Worm (Caenorhabditis elegans) whole organism, mixed stage, embryonic: ENCODE results near the gene R08F11.4.

Experiments
- blmp-1 ChIP-seq: fragments of 150-350 bp; optimal IDR thresholded peaks from 2 replicates; lab custom pipeline; 2014; ENCODE audit warnings: missing biosample characterization, missing genetic modification characterization
- cnd-1 ChIP-seq: fragments of 200-800 bp; sonication (Bioruptor generic); optimal IDR thresholded peaks from 2 replicates; lab custom pipeline; 2018; ENCODE audit warnings: mild to moderate bottlenecking, missing genetic modification characterization, missing compliant biosample characterization
- elt-3 ChIP-seq: fragments of 150-350 bp; optimal IDR thresholded peaks from 2 replicates; lab custom pipeline; 2014; ENCODE audit warnings: missing biosample characterization, missing genetic modification characterization
- lin-32 ChIP-seq: fragments of 200-800 bp; sonication (Bioruptor generic); optimal IDR thresholded peaks from 2 replicates; lab custom pipeline; 2018; ENCODE audit warnings: mild to moderate bottlenecking, missing genetic modification characterization, missing compliant biosample characterization
- mls-2 ChIP-seq: sonication (generic microtip); optimal IDR thresholded peaks from 2 replicates; lab custom pipeline; 2016; ENCODE audit warnings: mild to moderate bottlenecking, missing genetic modification characterization, moderate library complexity, missing compliant biosample characterization
- nhr-12 ChIP-seq: fragments of 150-350 bp; optimal IDR thresholded peaks from 2 replicates; lab custom pipeline; 2014; ENCODE audit warnings: missing biosample characterization, missing genetic modification characterization
- nhr-237 ChIP-seq: fragments of 150-350 bp; optimal IDR thresholded peaks from 2 replicates; lab custom pipeline; 2014; ENCODE audit warnings: missing biosample characterization, missing genetic modification characterization
- nhr-28 ChIP-seq: fragments of 150-350 bp; optimal IDR thresholded peaks from 2 replicates; lab custom pipeline; 2014; ENCODE audit warnings: missing biosample characterization, missing genetic modification characterization
- pha-4 ChIP-seq: fragments of 150-350 bp; optimal IDR thresholded peaks from 2 replicates; lab custom pipeline; 2018; ENCODE audit warnings: missing biosample characterization, missing genetic modification reagents, missing genetic modification characterization
- sem-2 ChIP-seq: fragments of 200-800 bp; sonication (Bioruptor generic); optimal IDR thresholded peaks from 2 replicates; lab custom pipeline; 2018; ENCODE audit warnings: mild to moderate bottlenecking, missing genetic modification characterization, missing compliant biosample characterization
- snpc-4 ChIP-seq: fragments of 150-350 bp; optimal IDR thresholded peaks from 2 replicates; lab custom pipeline; 2014; ENCODE audit warnings: missing biosample characterization, missing genetic modification characterization
- sptf-1 ChIP-seq: sonication (generic microtip); optimal IDR thresholded peaks from 2 replicates; lab custom pipeline; 2017; ENCODE audit warnings: mild to moderate bottlenecking, missing genetic modification characterization, moderate library complexity, missing compliant biosample characterization
- unc-62 ChIP-seq: fragments of 150-350 bp; optimal IDR thresholded peaks from 2 replicates; lab custom pipeline; 2014; ENCODE audit warnings: missing biosample characterization, missing genetic modification reagents, missing genetic modification characterization
- ztf-11 ChIP-seq: fragments of 150-350 bp; optimal IDR thresholded peaks from 2 replicates; lab custom pipeline; 2014; ENCODE audit warnings: missing biosample characterization, missing genetic modification characterization

DNA sequence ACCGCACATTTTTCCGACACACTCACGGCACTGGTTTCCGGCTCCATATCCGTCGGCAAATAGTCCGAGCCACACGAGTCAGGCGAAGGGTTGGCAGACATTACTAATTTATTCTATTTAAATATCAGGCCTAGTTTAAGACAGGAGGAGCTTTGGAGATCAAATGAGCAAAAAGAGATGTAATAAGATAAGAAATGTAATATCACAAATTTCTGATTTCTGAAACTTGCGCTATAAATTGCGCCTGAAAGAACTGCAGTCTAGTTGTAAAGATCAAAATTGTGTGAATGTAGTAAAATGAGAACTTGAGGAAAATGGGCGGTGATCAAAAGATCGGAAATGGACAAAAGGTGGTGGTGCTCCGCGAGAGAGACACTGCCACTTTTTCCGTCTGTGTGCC, 49.5 kb upstream of the R08F11.4 start, which contains the start of gene nhr-186:
- no peak for TF ChIP-seq nhr-12 (tag; lab: Kevin White, UChicago)
- no peak for TF ChIP-seq cnd-1
- TF ChIP-seq blmp-1 = no peak
- TF ChIP-seq pha-4 (tag; lab: Kevin White, UChicago) = no peak
- no peak for TF ChIP-seq sptf-1
- TF ChIP-seq snpc-4 = no peak
- no peak for TF ChIP-seq unc-62 (GFP tag; lab: Kevin White, UChicago)
- no peak for TF ChIP-seq nhr-237
- TF ChIP-seq mls-2 (tag; lab: Kevin White, UChicago) = no peak
- no peak for TF ChIP-seq nhr-28 (tag; lab: Kevin White, UChicago)
- no peak for TF ChIP-seq ztf-11 (tag; lab: Kevin White, UChicago)
- no peak for TF ChIP-seq lin-32 (GFP tag; lab: Kevin White, UChicago)
- TF ChIP-seq sem-2 (GFP tag; lab: Kevin White, UChicago) = no peak
- no peak for TF ChIP-seq elt-3 (tag; lab: Kevin White, UChicago)
